Fruit fly (Drosophila melanogaster): ENCODE data around the gene JhI-21.

Gene JhI-21

dm6 chr2L:12075850-12076249 lies 20.0 kb upstream of the JhI-21 start, which contains the start of gene CG14947 (continued):
- TF ChIP-seq Oaz (GFP tag; IDR thresholded peaks at IDR 0.05) (no peak), lab (GFP tag; optimal IDR thresholded peaks at IDR 0.05) (peak; percentile 11), gfzf (GFP tag; optimal IDR thresholded peaks at IDR 0.05) (no peak), CG33557 (GFP tag; optimal IDR thresholded peaks at IDR 0.05) (peak; percentile 10), CG7963 (GFP tag; IDR thresholded peaks at IDR 0.05; ENCODE audit: partially characterized antibody) (no peak), CG7271 (tag; optimal IDR thresholded peaks at IDR 0.05) (peak; percentile 90), CG11504 (tag; optimal IDR thresholded peaks at IDR 0.05) (no peak), GATAe (GFP tag; conservative IDR thresholded peaks at IDR 0.05) (no peak), nom (GFP tag; optimal IDR thresholded peaks at IDR 0.05) (peak; percentile 38), gcm (GFP tag; optimal IDR thresholded peaks at IDR 0.05) (no peak), hbn (GFP tag; IDR thresholded peaks at IDR 0.05; ENCODE audit: partially characterized antibody) (no peak), Lhr (GFP tag; optimal IDR thresholded peaks at IDR 0.05) (no peak), CG17385 (GFP tag; optimal IDR thresholded peaks at IDR 0.05) (peak; percentile 59), CG3163 (GFP tag; optimal IDR thresholded peaks at IDR 0.05) (no peak)

- TF ChIP-seq CG12769 (tag; optimal IDR thresholded peaks at IDR 0.05) (no peak), CG30403 (GFP tag; optimal IDR thresholded peaks at IDR 0.05) (no peak), CG13894 (tag; optimal IDR thresholded peaks at IDR 0.05) (no peak), peb (GFP tag; IDR thresholded peaks at IDR 0.05) (no peak), Gug (GFP tag; IDR thresholded peaks at IDR 0.05) (no peak), CG11085 (GFP tag; IDR thresholded peaks at IDR 0.05) (no peak), tin (GFP tag; optimal IDR thresholded peaks at IDR 0.05) (no peak), Trl (optimal IDR thresholded peaks at IDR 0.05) (peak in 1 of 2 experiments; percentile 11), Trl (GFP tag; optimal IDR thresholded peaks at IDR 0.05) (no peak), nom (GFP tag; optimal IDR thresholded peaks at IDR 0.05) (peak; percentile 55), shn (GFP tag; optimal IDR thresholded peaks at IDR 0.05) (no peak), ewg (GFP tag; optimal IDR thresholded peaks at IDR 0.05) (no peak), Ets65A (GFP tag) (no peak), Blimp-1 (GFP tag; optimal IDR thresholded peaks at IDR 0.05) (peak; percentile 53), Opbp (GFP tag; IDR thresholded peaks at IDR 0.05; ENCODE audit: partially characterized antibody) (no peak)
Observed at dm6 chr2L:12066617-12067251, 10.9 kb upstream of the JhI-21 start, which contains the start of gene firl. TSS of gene firl (minus strand) at chr2L:12066775.

- TF ChIP-seq phol (tag; optimal IDR thresholded peaks at IDR 0.05) (peak; percentile 68), tio (GFP tag; optimal IDR thresholded peaks at IDR 0.05) (no peak), CG7556 (GFP tag; optimal IDR thresholded peaks at IDR 0.05) (peak; percentile 38), zen (tag; optimal IDR thresholded peaks at IDR 0.05) (peak; percentile 5), TFAM (GFP tag; optimal IDR thresholded peaks at IDR 0.05) (no peak), sc (optimal IDR thresholded peaks at IDR 0.05) (no peak), sc (GFP tag; optimal IDR thresholded peaks at IDR 0.05) (no peak), CG32772 (GFP tag; IDR thresholded peaks at IDR 0.05) (no peak; the same call in 1 of the 2 replicates), CG13123 (GFP tag; optimal IDR thresholded peaks at IDR 0.05) (no peak), fru (optimal IDR thresholded peaks at IDR 0.05) (no peak), CoRest (tag; optimal IDR thresholded peaks at IDR 0.05) (peak; percentile 48), cad (GFP tag; optimal IDR thresholded peaks at IDR 0.05) (peak; percentile 53), trh (GFP tag; optimal IDR thresholded peaks at IDR 0.05) (no peak), CG1602 (GFP tag; optimal IDR thresholded peaks at IDR 0.05) (no peak), Hmr (GFP tag; optimal IDR thresholded peaks at IDR 0.05) (no peak), NC2β (GFP tag; optimal IDR thresholded peaks at IDR 0.05) (no peak), ind (GFP tag; optimal IDR thresholded peaks at IDR 0.05) (no peak), lilli (GFP tag; optimal IDR thresholded peaks at IDR 0.05) (no peak), sima (GFP tag; optimal IDR thresholded peaks at IDR 0.05) (no peak), CG12071 (GFP tag; optimal IDR thresholded peaks at IDR 0.05) (no peak), peb (GFP tag; IDR thresholded peaks at IDR 0.05) (no peak)
Observed at dm6 chr2L:12065683-12066386, 10.0 kb upstream of the JhI-21 start.
